Worm (Caenorhabditis elegans) whole organism, L4/young adult: Measurements from ENCODE around the gene T09A12.8.

Experiments
- W03F9.2 ChIP-seq: fragments of 150-350 bp; optimal IDR thresholded peaks from 2 replicates; lab custom pipeline; 2014; ENCODE audit warnings: missing biosample characterization, missing genetic modification characterization
- dao-5 ChIP-seq: sonication (generic microtip); optimal IDR thresholded peaks from 2 replicates; lab custom pipeline; 2016; ENCODE audit warnings: missing genotype, missing genetic modification characterization, moderate library complexity, missing compliant biosample characterization
- him-1 ChIP-seq: sonication (generic microtip); optimal IDR thresholded peaks from 2 replicates; lab custom pipeline; 2016; ENCODE audit warnings: missing genotype, missing genetic modification reagents, missing genetic modification characterization, missing compliant biosample characterization

The T09A12.8 gene

DNA sequence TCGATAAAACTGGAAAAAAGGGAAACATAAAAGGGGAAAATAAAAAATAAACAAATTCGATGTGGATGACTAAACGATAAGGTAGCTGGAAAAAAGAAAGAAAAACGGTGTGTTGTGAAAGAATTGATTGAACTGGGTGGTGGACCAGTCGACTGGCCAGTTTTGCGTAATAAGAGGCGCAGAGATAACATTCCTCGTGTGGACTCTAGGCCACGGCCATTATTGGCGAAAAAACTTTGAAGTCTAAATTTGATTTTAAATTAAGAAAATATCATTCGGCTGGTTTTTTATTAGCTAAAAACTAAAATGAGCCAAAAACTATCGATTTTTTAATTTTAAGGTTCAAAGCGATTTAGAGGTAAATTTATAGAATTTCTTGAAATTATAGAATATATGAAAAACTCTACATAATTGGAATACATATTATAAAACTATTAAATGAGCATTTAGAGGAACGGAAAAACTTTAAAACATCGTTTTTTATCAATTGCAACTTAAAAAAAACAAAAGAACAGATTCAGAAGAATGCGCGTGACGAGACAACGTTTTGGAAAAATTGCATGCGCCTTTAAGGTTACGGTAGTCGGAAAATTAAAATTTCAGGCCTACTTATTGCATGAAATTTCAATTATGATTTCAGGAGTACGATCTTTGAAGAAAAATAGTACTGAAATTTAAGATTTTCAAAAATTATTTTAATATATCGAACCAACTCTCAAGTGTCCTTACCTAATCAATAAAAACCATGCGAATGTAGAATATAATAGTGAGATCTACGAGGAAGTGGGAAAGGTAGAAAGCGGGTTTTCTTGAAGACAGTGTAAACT, 38.0 kb downstream of the T09A12.8 start, which contains the start of gene hgrs-1:
TSS of gene hgrs-1 (minus strand) at position 777 of the 827 bp plus-strand sequence.
- TF ChIP-seq him-1 (tag; lab: Kevin White, UChicago) (no peak), W03F9.2 (no peak), dao-5 (tag; lab: Kevin White, UChicago) (no peak)

DNA sequence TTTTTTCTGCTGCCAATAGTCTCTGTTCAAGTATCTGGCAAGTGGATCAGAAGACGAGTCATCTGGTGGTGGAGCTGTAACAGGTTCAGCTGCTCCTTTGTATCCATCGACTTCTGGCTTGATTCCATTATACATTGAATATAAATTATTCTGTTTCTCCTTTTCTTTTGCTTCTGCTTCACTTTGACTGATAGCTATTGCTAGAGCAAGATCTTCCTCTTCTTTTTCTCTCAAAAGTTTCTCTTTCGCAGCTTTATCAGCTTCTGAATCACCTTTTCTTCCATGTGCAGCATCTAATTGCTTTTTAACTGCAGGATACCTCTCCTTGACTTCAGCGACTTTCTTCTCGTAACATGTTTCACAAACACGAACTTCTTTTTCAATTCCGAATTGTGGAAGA, 39.9 kb downstream of the T09A12.8 start:
- TF ChIP-seq dao-5 (tag; lab: Kevin White, UChicago) (no peak), him-1 (tag; lab: Kevin White, UChicago) (no peak), W03F9.2 (no peak)

DNA sequence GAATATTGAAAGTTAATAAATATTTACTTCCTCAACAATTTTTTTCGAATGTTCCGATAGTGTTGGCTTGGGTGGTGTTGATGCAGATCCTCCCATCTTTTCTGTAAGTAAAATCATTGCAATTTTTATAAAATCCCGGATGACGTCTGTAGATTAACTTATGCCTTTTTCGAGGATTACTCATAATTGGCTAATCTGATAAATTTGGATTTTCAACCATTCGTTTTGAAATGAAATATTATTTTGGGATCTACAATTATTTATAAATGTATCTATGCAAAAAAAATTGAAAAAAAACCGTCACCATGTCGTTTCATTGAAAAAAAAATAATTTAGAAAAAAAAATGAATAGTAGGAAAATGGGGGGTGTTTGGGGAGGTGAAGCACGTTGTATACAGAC, 42.4 kb downstream of the T09A12.8 start, which contains the start of gene glrx-22:
TSS of gene glrx-22 (minus strand) at position 101 of the 400 bp plus-strand sequence.
- TF ChIP-seq W03F9.2 = no peak
- TF ChIP-seq him-1 (tag; lab: Kevin White, UChicago) = no peak
- TF ChIP-seq dao-5 (tag; lab: Kevin White, UChicago) = no peak

DNA sequence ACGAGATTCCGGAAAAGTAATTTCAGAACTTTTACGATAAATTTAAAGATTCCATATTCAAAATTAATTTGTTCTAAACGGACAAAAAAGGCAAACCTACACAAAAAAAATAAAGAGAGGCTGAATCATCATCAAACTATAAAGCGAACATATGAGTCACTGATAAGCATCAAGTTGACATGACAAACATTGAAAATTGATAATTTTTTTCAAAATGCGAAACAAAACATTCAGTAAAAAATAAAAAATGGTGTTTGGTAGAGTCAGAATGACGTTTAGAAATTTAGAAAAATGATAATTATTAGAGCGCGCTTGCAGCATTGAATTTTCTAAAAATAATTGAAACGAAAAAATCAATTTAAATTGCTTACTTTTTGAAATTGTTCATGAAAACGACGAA, 43.7 kb downstream of the T09A12.8 start:
- no peak for TF ChIP-seq W03F9.2
- TF ChIP-seq dao-5 (tag; lab: Kevin White, UChicago) = no peak
- no peak for TF ChIP-seq him-1 (tag; lab: Kevin White, UChicago)

DNA sequence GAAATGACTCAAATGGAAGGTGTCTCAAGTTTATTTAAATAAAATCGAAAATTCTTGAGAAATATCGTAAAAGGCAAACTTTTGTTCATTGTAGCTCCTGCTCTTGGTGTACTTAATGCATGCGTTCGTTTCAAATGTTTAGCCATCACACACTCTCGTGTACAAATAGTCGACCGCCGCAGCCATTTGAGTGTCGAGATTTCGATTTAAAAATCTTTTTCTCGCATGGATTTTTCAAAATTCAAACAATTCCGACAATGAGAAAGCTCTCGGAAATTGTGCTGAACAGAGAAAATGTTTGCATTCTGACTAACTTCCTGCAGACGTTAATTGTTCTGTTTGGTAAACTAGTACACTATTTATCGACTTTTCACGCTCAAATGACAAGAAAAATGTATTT, 44.2 kb downstream of the T09A12.8 start:
- TF ChIP-seq dao-5 (tag; lab: Kevin White, UChicago) (no peak), W03F9.2 (no peak)

DNA sequence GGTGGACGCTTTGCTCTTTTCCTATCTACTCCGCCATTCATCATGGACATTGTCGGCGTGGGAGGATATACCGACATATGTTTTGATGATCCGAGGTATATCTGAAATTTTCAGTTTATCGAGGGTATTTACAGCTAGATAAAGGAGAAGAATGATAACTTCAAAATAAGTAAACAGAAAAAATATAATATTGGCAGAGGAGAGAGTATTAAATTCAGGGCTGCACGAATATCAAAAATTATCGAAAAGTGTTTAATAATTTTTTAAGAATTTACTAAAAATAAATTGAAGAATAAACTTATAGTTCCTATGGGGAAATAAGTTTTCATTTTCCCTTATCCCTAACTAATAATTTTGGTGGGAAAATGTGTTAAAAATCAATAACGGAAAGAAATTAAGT, 44.6 kb downstream of the T09A12.8 start, which contains the start of gene wsp-1:
TSS of gene wsp-1 (minus strand) at position 101 of the 400 bp plus-strand sequence.
- TF ChIP-seq him-1 (tag; lab: Kevin White, UChicago) (no peak), W03F9.2 (no peak), dao-5 (tag; lab: Kevin White, UChicago) (no peak)

DNA sequence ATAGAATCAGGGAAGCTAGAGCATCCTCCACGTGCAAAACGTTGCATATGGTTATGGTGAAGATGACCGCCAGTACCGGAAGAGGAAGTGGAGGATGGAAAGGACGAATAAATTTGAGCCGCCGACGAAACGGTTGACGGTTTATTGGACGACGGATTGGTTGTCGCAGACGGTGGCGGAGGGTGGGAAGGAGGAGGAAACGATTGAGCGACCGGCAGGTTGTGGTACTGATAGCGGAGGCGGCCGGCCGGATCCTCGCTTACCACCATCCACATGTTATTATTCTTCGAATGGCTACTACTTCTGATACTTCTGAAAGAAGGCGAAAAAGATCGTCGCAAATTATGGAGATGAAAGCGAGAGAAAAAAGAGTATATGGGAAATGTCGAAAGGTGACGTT, 50.6 kb downstream of the T09A12.8 start:
- TF ChIP-seq him-1 (tag; lab: Kevin White, UChicago) = no peak
- TF ChIP-seq dao-5 (tag; lab: Kevin White, UChicago) = no peak
- no peak for TF ChIP-seq W03F9.2
